Worm (Caenorhabditis elegans) whole organism, late embryonic: Measurements from ENCODE around the gene C25F9.14.

ENCODE experiments used
- C08G9.2 ChIP-seq: sonication (generic microtip); optimal IDR thresholded peaks from 2 replicates; lab custom pipeline; 2016; ENCODE audit warnings: mild to moderate bottlenecking, missing genetic modification characterization, moderate library complexity, missing compliant biosample characterization
- ceh-14 ChIP-seq: sonication (generic microtip); optimal IDR thresholded peaks from 2 replicates; lab custom pipeline; 2016; ENCODE audit warnings: missing genotype, missing genetic modification characterization, missing compliant biosample characterization
- ceh-18 ChIP-seq: sonication (generic microtip); optimal IDR thresholded peaks from 2 replicates; lab custom pipeline; 2016; ENCODE audit warnings: missing genetic modification characterization, missing compliant biosample characterization
- ceh-2 ChIP-seq: sonication (generic microtip); optimal IDR thresholded peaks from 2 replicates; lab custom pipeline; 2016; ENCODE audit warnings: missing genotype, missing genetic modification characterization, missing compliant biosample characterization
- ceh-30 ChIP-seq: fragments of 150-350 bp; optimal IDR thresholded peaks from 2 replicates; lab custom pipeline; 2014; ENCODE audit warnings: missing biosample characterization, missing genetic modification characterization
- ceh-34 ChIP-seq: sonication (generic microtip); optimal IDR thresholded peaks from 2 replicates; lab custom pipeline; 2016; ENCODE audit warnings: mild to moderate bottlenecking, missing genetic modification characterization, missing compliant biosample characterization
- ceh-45 ChIP-seq: fragments of 200-800 bp; sonication (Bioruptor generic); IDR thresholded peaks from 2 replicates; pipeline ENCODE4 v1.3.6; 2022; ENCODE audit warnings: missing genetic modification reagents, missing genetic modification characterization, missing compliant biosample characterization
- ceh-9 ChIP-seq: sonication (generic microtip); optimal IDR thresholded peaks from 2 replicates; lab custom pipeline; 2016; ENCODE audit warnings: mild to moderate bottlenecking, missing genetic modification characterization, inconsistent platforms, missing compliant biosample characterization
- che-1 ChIP-seq: sonication (generic microtip); optimal IDR thresholded peaks from 2 replicates; lab custom pipeline; 2016; ENCODE audit warnings: mild to moderate bottlenecking, missing genetic modification characterization, missing compliant biosample characterization
- elt-2 ChIP-seq: sonication (generic microtip); optimal IDR thresholded peaks from 2 replicates; lab custom pipeline; 2016; ENCODE audit warnings: missing genetic modification reagents, missing genetic modification characterization, missing compliant biosample characterization
- elt-4 ChIP-seq: sonication (generic microtip); optimal IDR thresholded peaks from 2 replicates; lab custom pipeline; 2016; ENCODE audit warnings: missing genetic modification characterization, missing compliant biosample characterization
- fkh-6 ChIP-seq: sonication (generic microtip); optimal IDR thresholded peaks from 2 replicates; lab custom pipeline; 2016; ENCODE audit warnings: missing genetic modification characterization, missing compliant biosample characterization
- hlh-13 ChIP-seq: fragments of 200-800 bp; sonication (Bioruptor generic); optimal IDR thresholded peaks from 2 replicates; lab custom pipeline; 2018; ENCODE audit warnings: mild to moderate bottlenecking, missing genetic modification characterization, missing compliant biosample characterization
- hlh-8 ChIP-seq: sonication (generic microtip); optimal IDR thresholded peaks from 2 replicates; lab custom pipeline; 2016; ENCODE audit warnings: missing genotype, missing genetic modification characterization, missing compliant biosample characterization
- madf-2 ChIP-seq: sonication (generic microtip); optimal IDR thresholded peaks from 2 replicates; lab custom pipeline; 2017; ENCODE audit warnings: missing genetic modification characterization, missing compliant biosample characterization
- mec-3 ChIP-seq: sonication (generic microtip); optimal IDR thresholded peaks from 2 replicates; lab custom pipeline; 2016; ENCODE audit warnings: borderline replicate concordance, missing genetic modification characterization, missing compliant biosample characterization
- nfya-1 ChIP-seq: sonication (generic microtip); optimal IDR thresholded peaks from 2 replicates; lab custom pipeline; 2017; ENCODE audit warnings: missing genetic modification characterization, mild to moderate bottlenecking, missing compliant biosample characterization, antibody characterized with exemption, moderate library complexity
- nhr-11 ChIP-seq: fragments of 150-350 bp; optimal IDR thresholded peaks from 2 replicates; lab custom pipeline; 2014; ENCODE audit warnings: missing biosample characterization, missing genetic modification characterization
- nhr-232 ChIP-seq: sonication (generic microtip); optimal IDR thresholded peaks from 2 replicates; lab custom pipeline; 2016; ENCODE audit warnings: missing genetic modification characterization, missing compliant biosample characterization
- pag-3 ChIP-seq: sonication (generic microtip); optimal IDR thresholded peaks from 2 replicates; lab custom pipeline; 2016; ENCODE audit warnings: missing compliant biosample characterization, missing genetic modification characterization, borderline replicate concordance
- pat-9 ChIP-seq: fragments of 200-800 bp; sonication (Bioruptor generic); optimal IDR thresholded peaks from 2 replicates; lab custom pipeline; 2018; ENCODE audit warnings: mild to moderate bottlenecking, missing genetic modification characterization, moderate library complexity, missing compliant biosample characterization
- pha-2 ChIP-seq: sonication (generic microtip); optimal IDR thresholded peaks from 2 replicates; lab custom pipeline; 2017; ENCODE audit warnings: mild to moderate bottlenecking, missing genetic modification characterization, missing compliant biosample characterization
- pha-4 ChIP-seq: fragments of 150-350 bp; optimal IDR thresholded peaks from 2 replicates; lab custom pipeline; 2018; ENCODE audit warnings: missing biosample characterization, missing genetic modification reagents, missing genetic modification characterization
- pros-1 ChIP-seq: fragments of 150-350 bp; optimal IDR thresholded peaks from 2 replicates; lab custom pipeline; 2014; ENCODE audit warnings: missing biosample characterization, missing genetic modification reagents, missing genetic modification characterization
- rnt-1 ChIP-seq: sonication (generic microtip); optimal IDR thresholded peaks from 2 replicates; lab custom pipeline; 2016; ENCODE audit warnings: missing genetic modification characterization, missing compliant biosample characterization
- sox-2 ChIP-seq: fragments of 200-800 bp; sonication (Bioruptor generic); IDR thresholded peaks from 2 replicates; pipeline ENCODE4 v1.3.6; 2022; ENCODE audit warnings: missing genetic modification reagents, missing genetic modification characterization, missing compliant biosample characterization
- tbx-7 ChIP-seq: sonication (generic microtip); optimal IDR thresholded peaks from 2 replicates; lab custom pipeline; 2016; ENCODE audit warnings: missing genotype, missing genetic modification characterization, missing compliant biosample characterization
- unc-55 ChIP-seq: sonication (generic microtip); optimal IDR thresholded peaks from 2 replicates; lab custom pipeline; 2017; ENCODE audit warnings: missing biosample characterization, missing genetic modification reagents, missing genetic modification characterization
- unc-86 ChIP-seq: sonication (generic microtip); optimal IDR thresholded peaks from 2 replicates; lab custom pipeline; 2016; ENCODE audit warnings: missing genetic modification characterization, missing compliant biosample characterization
- ztf-16 ChIP-seq: sonication (generic microtip); optimal IDR thresholded peaks from 2 replicates; lab custom pipeline; 2017; ENCODE audit warnings: missing genetic modification characterization, missing compliant biosample characterization

The C25F9.14 gene

ce11 chrV:19443599-19443998 lies 7.3 kb downstream of the C25F9.14 start:
- no peak for TF ChIP-seq ceh-45 (GFP tag; lab: Robert Waterston, UW)
- TF ChIP-seq, all 69 proteins: peak for 0

- TF ChIP-seq sox-2 (no peak), ceh-14 (tag; lab: Kevin White, UChicago) (no peak), ceh-9 (tag; lab: Kevin White, UChicago) (no peak), hlh-8 (tag; lab: Kevin White, UChicago) (no peak), unc-55 (GFP tag; lab: Kevin White, UChicago) (no peak), madf-2 (no peak), ceh-30 (tag; lab: Kevin White, UChicago) (no peak), pag-3 (tag; lab: Kevin White, UChicago) (no peak), rnt-1 (tag; lab: Kevin White, UChicago) (no peak), nfya-1 (tag; lab: Kevin White, UChicago) (no peak), unc-86 (no peak), elt-4 (tag; lab: Kevin White, UChicago) (no peak), C08G9.2 (tag; lab: Kevin White, UChicago) (no peak), ceh-2 (tag; lab: Kevin White, UChicago) (no peak), pha-2 (tag; lab: Kevin White, UChicago) (no peak), ztf-16 (no peak), tbx-7 (tag; lab: Kevin White, UChicago) (no peak)
- TF ChIP-seq, all 69 proteins: peak for 0
These were observed 9.2 kb downstream of the C25F9.14 start, which contains the start of gene M04C3.1 for ce11 chrV:19445442-19445841. TSS of gene M04C3.1 (minus strand) at chrV:19445605.

ce11 chrV:19448805-19449204 lies 12.5 kb downstream of the C25F9.14 start, which contains the start of gene M04C3.2:
TSS of gene M04C3.2 (minus strand) at chrV:19448905.
- TF ChIP-seq pat-9 (tag; lab: Kevin White, UChicago): no peak

- TF ChIP-seq elt-2 (tag; lab: Kevin White, UChicago) (peak; percentile 8), hlh-13 (GFP tag; lab: Kevin White, UChicago) (no peak)
These were observed 13.3 kb downstream of the C25F9.14 start, which contains the start of gene M04C3.5 for ce11 chrV:19449544-19449943. TSS of gene M04C3.5 (plus strand) at chrV:19449733.

- TF ChIP-seq fkh-6 (tag; lab: Kevin White, UChicago) (no peak), unc-86 (no peak)
- TF ChIP-seq, all 69 proteins: peak for 0
These were observed 19.4 kb downstream of the C25F9.14 start, which contains the start of the genes Y43F8B.13 and Y43F8B.14 for ce11 chrV:19455650-19456049. TSS of gene Y43F8B.13 (plus strand) at chrV:19455950. TSS of gene Y43F8B.14 (minus strand) at chrV:19455971.

- TF ChIP-seq ceh-34 (tag; lab: Kevin White, UChicago): no peak
- TF ChIP-seq nhr-11 (tag; lab: Kevin White, UChicago): no peak
- no peak for TF ChIP-seq pha-4 (tag; lab: Kevin White, UChicago)
- TF ChIP-seq elt-2 (tag; lab: Kevin White, UChicago): no peak
- TF ChIP-seq nhr-232 (tag; lab: Kevin White, UChicago): no peak
- TF ChIP-seq mec-3 (tag; lab: Kevin White, UChicago): no peak
- TF ChIP-seq pros-1 (tag; lab: Kevin White, UChicago): no peak
These were observed 20.8 kb downstream of the C25F9.14 start, which contains the start of gene Y43F8B.24 for ce11 chrV:19457120-19457519. TSS of gene Y43F8B.24 (plus strand) at chrV:19457420.

- TF ChIP-seq ceh-18 (tag; lab: Kevin White, UChicago): no peak
- no peak for TF ChIP-seq che-1 (tag; lab: Kevin White, UChicago)
These were observed 25.7 kb downstream of the C25F9.14 start, which contains the start of gene Y43F8B.15 for ce11 chrV:19462020-19462419. TSS of gene Y43F8B.15 (minus strand) at chrV:19462120.
